Worm (Caenorhabditis elegans) whole organism, L1 larva: ENCODE data around the gene pxn-1.
"Not testable (repeated sequence)": the region's sequence is repeated elsewhere in the genome, so short reads cannot be mapped to it uniquely, and the experiment has no call there.

Experiments used
- alr-1 ChIP-seq: fragments of 200-800 bp; sonication (Bioruptor generic); optimal IDR thresholded peaks from 2 replicates; lab custom pipeline; 2018; ENCODE audit warnings: borderline replicate concordance, mild to moderate bottlenecking, missing genetic modification characterization, missing compliant biosample characterization
- ama-1 ChIP-seq: fragments of 150-350 bp; optimal IDR thresholded peaks from 2 replicates; lab custom pipeline; 2014
- ceh-88 ChIP-seq: fragments of 200-800 bp; sonication (Bioruptor generic); IDR thresholded peaks from 2 replicates; pipeline ENCODE4 v1.3.6; 2022; ENCODE audit warnings: missing genetic modification characterization, missing compliant biosample characterization
- ces-1 ChIP-seq: fragments of 150-350 bp; optimal IDR thresholded peaks from 2 replicates; lab custom pipeline; 2014; ENCODE audit warnings: missing biosample characterization, missing genetic modification reagents, missing genetic modification characterization
- dpl-1 ChIP-seq, 3 experiments: fragments of 150-350 bp in 2 of 3; sonication (generic microtip) in 1 of 3; optimal IDR thresholded peaks; 2 replicates each; lab custom pipeline; 2014 to 2017; ENCODE audit warnings: missing biosample characterization in 3 of 3, missing genetic modification characterization in 3 of 3, missing genetic modification reagents in 3 of 3
- efl-1 ChIP-seq, 4 experiments: fragments of 150-350 bp; optimal IDR thresholded peaks in 3 of 4; peaks in 1 of 4; 1 replicate in 1 of 4; 2 replicates in 3 of 4; lab custom pipeline; 2014; ENCODE audit warnings: missing biosample characterization in 2 of 4, missing genetic modification characterization in 2 of 4, missing genetic modification reagents in 2 of 4
- efl-3 ChIP-seq: fragments of 200-800 bp; sonication (Bioruptor generic); optimal IDR thresholded peaks from 2 replicates; lab custom pipeline; 2018; ENCODE audit warnings: mild to moderate bottlenecking, missing genetic modification characterization, missing compliant biosample characterization
- grh-1 ChIP-seq: fragments of 200-800 bp; sonication (Bioruptor generic); IDR thresholded peaks from 2 replicates; pipeline ENCODE4 v1.3.6; 2022; ENCODE audit warnings: missing genetic modification reagents, missing genetic modification characterization, missing compliant biosample characterization
- hlh-17 ChIP-seq: fragments of 200-800 bp; sonication (Bioruptor generic); optimal IDR thresholded peaks from 2 replicates; lab custom pipeline; 2018; ENCODE audit warnings: missing genetic modification characterization, mild to moderate bottlenecking, missing compliant biosample characterization, moderate library complexity, borderline replicate concordance
- isw-1 ChIP-seq: fragments of 200-800 bp; sonication (Bioruptor generic); IDR thresholded peaks from 2 replicates; pipeline ENCODE4 v1.3.6; 2022; ENCODE audit warnings: missing genetic modification characterization, missing compliant biosample characterization
- lin-14 ChIP-seq: fragments of 200-800 bp; sonication (Bioruptor generic); optimal IDR thresholded peaks from 2 replicates; lab custom pipeline; 2018; ENCODE audit warnings: mild to moderate bottlenecking, missing genetic modification characterization, moderate library complexity, missing compliant biosample characterization
- lin-35 ChIP-seq, 2 experiments: fragments of 150-350 bp; optimal IDR thresholded peaks; 2 replicates each; lab custom pipeline; 2014; ENCODE audit warnings: missing biosample characterization in 2 of 2, missing genetic modification characterization in 2 of 2, missing genetic modification reagents in 2 of 2
- lin-39 ChIP-seq: fragments of 150-350 bp; optimal IDR thresholded peaks from 2 replicates; lab custom pipeline; 2014; ENCODE audit warnings: missing biosample characterization, missing genetic modification reagents, missing genetic modification characterization
- lir-3 ChIP-seq: sonication (generic microtip); optimal IDR thresholded peaks from 2 replicates; lab custom pipeline; 2016; ENCODE audit warnings: mild to moderate bottlenecking, missing genetic modification characterization, moderate library complexity, missing compliant biosample characterization; ENCODE audit not compliant: poor library complexity
- nhr-19 ChIP-seq: fragments of 200-800 bp; sonication (Bioruptor generic); conservative IDR thresholded peaks from 2 replicates; pipeline ENCODE4 v1.3.6; 2022; ENCODE audit warnings: missing genetic modification characterization, missing compliant biosample characterization
- nhr-20 ChIP-seq: sonication (generic microtip); optimal IDR thresholded peaks from 2 replicates; lab custom pipeline; 2016; ENCODE audit warnings: mild to moderate bottlenecking, missing genetic modification characterization, missing compliant biosample characterization
- nhr-47 ChIP-seq: sonication (generic microtip); optimal IDR thresholded peaks from 2 replicates; lab custom pipeline; 2016; ENCODE audit warnings: mild to moderate bottlenecking, missing genetic modification characterization, moderate library complexity, missing compliant biosample characterization
- nhr-71 ChIP-seq: sonication (generic microtip); optimal IDR thresholded peaks from 2 replicates; lab custom pipeline; 2016; ENCODE audit warnings: mild to moderate bottlenecking, missing genetic modification characterization, moderate library complexity, missing compliant biosample characterization
- nhr-85 ChIP-seq: sonication (generic microtip); peaks from one replicate; lab custom pipeline; 2016; ENCODE audit warnings: missing genetic modification characterization, inconsistent platforms, missing compliant biosample characterization
- nhr-90 ChIP-seq: sonication (generic microtip); optimal IDR thresholded peaks from 2 replicates; lab custom pipeline; 2016; ENCODE audit warnings: mild to moderate bottlenecking, missing genetic modification characterization, missing compliant biosample characterization; ENCODE audit not compliant: poor library complexity
- pqm-1 ChIP-seq: sonication (generic microtip); optimal IDR thresholded peaks from 3 replicates; lab custom pipeline; 2017; ENCODE audit warnings: missing biosample characterization, missing genetic modification characterization
- rnt-1 ChIP-seq: sonication (generic microtip); optimal IDR thresholded peaks from 2 replicates; lab custom pipeline; 2016; ENCODE audit warnings: mild to moderate bottlenecking, missing genetic modification characterization, moderate library complexity, missing compliant biosample characterization
- snu-23 ChIP-seq: sonication (generic microtip); optimal IDR thresholded peaks from 2 replicates; lab custom pipeline; 2016; ENCODE audit warnings: missing genetic modification characterization, missing compliant biosample characterization
- swsn-7 ChIP-seq: sonication (generic microtip); optimal IDR thresholded peaks from 2 replicates; lab custom pipeline; 2016; ENCODE audit warnings: missing genetic modification characterization, missing compliant biosample characterization
- unc-130 ChIP-seq: fragments of 150-350 bp; optimal IDR thresholded peaks from 2 replicates; lab custom pipeline; 2017; ENCODE audit warnings: missing biosample characterization, missing genetic modification characterization, inconsistent platforms
- ztf-11 ChIP-seq, 2 experiments: sonication (generic microtip); optimal IDR thresholded peaks; 2 replicates each; lab custom pipeline; 2016 to 2017; ENCODE audit warnings: missing genetic modification characterization in 2 of 2, missing biosample characterization in 1 of 2, missing compliant biosample characterization in 1 of 2

pxn-1 gene

DNA sequence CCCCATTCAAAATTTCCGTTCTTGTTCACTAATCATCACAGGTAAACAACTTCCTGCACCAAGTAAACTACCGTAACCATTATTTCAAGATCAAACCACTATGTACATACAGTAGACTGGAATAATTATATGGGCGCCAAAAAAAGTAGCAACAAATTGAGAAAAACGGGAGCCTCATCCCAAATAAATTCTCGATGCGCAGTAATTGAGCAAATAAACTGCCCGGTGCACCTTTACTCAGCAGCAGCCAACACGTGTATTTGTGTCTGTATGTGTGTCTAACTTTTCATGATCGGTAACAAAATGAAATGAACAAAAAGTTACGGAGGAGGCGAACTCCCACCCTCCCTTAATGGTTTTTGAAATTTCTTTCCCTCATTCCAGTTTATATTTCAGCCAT is 34.5 kb downstream of the pxn-1 start, which contains the start of gene otpl-5:
TSS of gene otpl-5 (plus strand) at position 301 of the 400 bp plus-strand sequence.
- TF ChIP-seq ces-1 (GFP tag; lab: Kevin White, UChicago): no peak
- no peak for TF ChIP-seq hlh-17
- TF ChIP-seq, all 84 proteins: peak for 0

- TF ChIP-seq efl-1 (optimal IDR thresholded peaks at IDR 0.05; lab: Kevin White, UChicago): not testable (repeated sequence)
- peak in 1 of 2 experiments; percentile 40 for TF ChIP-seq efl-1 (GFP tag; optimal IDR thresholded peaks at IDR 0.05 in 1 of 2; lab: Kevin White, UChicago)
Observed at ce11 chrV:8533067-8533466, 38.4 kb downstream of the pxn-1 start, which contains the start of the genes his-8 and his-7. TSS of gene his-8 (minus strand) at chrV:8533086. TSS of gene his-7 (plus strand) at chrV:8533379.

DNA sequence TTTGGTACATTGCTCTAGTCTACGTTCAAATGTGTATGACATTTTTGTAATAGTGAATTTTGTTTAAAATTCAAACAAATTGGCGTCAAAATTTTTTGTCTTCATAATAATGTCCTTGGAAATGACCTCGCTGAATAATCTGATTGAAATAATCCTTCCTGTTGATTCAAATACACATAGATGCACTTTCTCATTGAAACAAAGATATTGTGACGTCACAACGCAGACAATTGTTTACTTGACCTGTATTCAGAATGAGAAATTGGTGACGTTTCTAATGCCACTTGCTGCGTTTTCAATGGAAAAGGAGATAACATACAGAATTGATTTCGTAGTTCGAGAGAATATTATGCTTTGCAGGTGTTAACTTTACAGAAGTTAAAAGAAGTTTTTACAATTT is 39.2 kb downstream of the pxn-1 start:
- TF ChIP-seq nhr-85 (tag; lab: Kevin White, UChicago) (peak; percentile 87), unc-130 (tag; lab: Kevin White, UChicago) (no peak)
- TF ChIP-seq, all 84 proteins: peak for 1

- peak; percentile 8; the same call in 1 of the 2 replicates for TF ChIP-seq ceh-88 (GFP tag; lab: Robert Waterston, UW)
- TF ChIP-seq nhr-85 (tag; lab: Kevin White, UChicago): peak; percentile 76
- TF ChIP-seq nhr-19 (GFP tag; lab: Robert Waterston, UW): peak; percentile 66
- TF ChIP-seq snu-23: peak; percentile 41
- peak; percentile 17 for TF ChIP-seq efl-3 (GFP tag; lab: Kevin White, UChicago)
- TF ChIP-seq isw-1: peak; percentile 24; the same call in 1 of the 2 replicates
- TF ChIP-seq grh-1 (GFP tag; lab: Robert Waterston, UW): peak; percentile 88
- TF ChIP-seq ztf-11 (tag; optimal IDR thresholded peaks at IDR 0.05; lab: Kevin White, UChicago): peak in 1 of 2 experiments; percentile 60
- TF ChIP-seq nhr-90 (tag; lab: Kevin White, UChicago): peak; percentile 30
- peak; percentile 23 for TF ChIP-seq rnt-1 (tag; lab: Kevin White, UChicago)
- TF ChIP-seq nhr-47: peak; percentile 44
- TF ChIP-seq swsn-7: peak; percentile 62
- TF ChIP-seq nhr-71 (tag; lab: Kevin White, UChicago): peak; percentile 50
- TF ChIP-seq lin-14 (GFP tag; lab: Kevin White, UChicago): peak; percentile 80
- TF ChIP-seq nhr-20 (tag; lab: Kevin White, UChicago): peak; percentile 43
Observed at ce11 chrV:8534534-8535283, 40.0 kb downstream of the pxn-1 start, which contains the start of the genes his-6 and his-5. TSS of gene his-6 (minus strand) at chrV:8534977. TSS of gene his-5 (plus strand) at chrV:8535214.

DNA sequence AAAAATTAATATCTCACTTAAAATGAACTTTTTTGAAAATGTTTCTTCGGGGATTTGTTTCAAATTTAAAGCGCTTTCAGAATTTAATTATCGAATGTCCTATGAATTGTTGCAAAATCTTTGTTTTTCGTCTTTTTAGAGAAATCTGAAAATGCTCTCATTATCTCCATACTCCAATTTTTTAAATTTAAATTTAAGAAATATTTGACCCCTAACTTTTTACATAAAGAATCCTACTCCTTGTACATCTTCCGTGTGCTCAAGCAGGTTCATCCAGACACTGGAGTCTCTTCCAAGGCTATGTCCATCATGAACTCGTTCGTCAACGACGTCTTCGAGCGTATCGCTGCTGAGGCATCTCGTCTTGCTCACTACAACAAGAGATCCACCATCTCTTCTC is 41.5 kb downstream of the pxn-1 start, which contains the start of gene his-39:
TSS of gene his-39 (plus strand) at position 301 of the 400 bp plus-strand sequence.
- TF ChIP-seq lin-35 (GFP tag; optimal IDR thresholded peaks at IDR 0.05; lab: Kevin White, UChicago): no peak
- no peak for TF ChIP-seq ama-1
- no peak for TF ChIP-seq lir-3 (tag; lab: Kevin White, UChicago)
- TF ChIP-seq pqm-1 (tag; lab: Kevin White, UChicago): no peak

ce11 chrV:8537031-8537430 is 42.3 kb downstream of the pxn-1 start, which contains the start of gene otpl-4:
TSS of gene otpl-4 (plus strand) at chrV:8537331.
- TF ChIP-seq lin-39 (tag; lab: Kevin White, UChicago) (no peak), dpl-1 (GFP tag; optimal IDR thresholded peaks at IDR 0.05; lab: Kevin White, UChicago) (no peak), alr-1 (no peak)
